Fruit fly (Drosophila melanogaster): ENCODE measurements around the gene ntc.

ntc gene

DNA sequence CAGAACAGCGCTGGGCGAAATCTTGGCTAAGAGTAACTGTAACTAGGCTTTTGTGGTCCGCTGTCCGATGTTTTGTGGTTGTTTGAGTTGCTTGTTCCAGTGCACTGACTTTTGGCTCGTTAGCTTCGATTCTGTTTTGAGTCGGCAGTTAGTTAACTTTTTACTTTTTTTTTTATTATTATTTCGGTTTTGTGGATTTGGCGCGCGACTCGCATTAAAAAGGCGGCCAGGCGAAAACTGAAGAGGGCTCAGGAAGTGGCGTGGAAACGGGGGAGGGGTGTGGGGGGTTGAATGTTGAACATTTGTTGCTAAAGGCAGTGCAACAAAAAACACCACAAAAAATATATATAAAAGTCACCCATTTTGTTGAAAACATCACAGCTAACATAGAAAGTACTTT is 22.8 kb downstream of the ntc start:
- TF ChIP-seq CG12768 (GFP tag; optimal IDR thresholded peaks at IDR 0.05) (no peak), Hr96 (GFP tag; optimal IDR thresholded peaks at IDR 0.05) (no peak), tj (GFP tag; optimal IDR thresholded peaks at IDR 0.05) (no peak), pad (GFP tag; optimal IDR thresholded peaks at IDR 0.05) (no peak), Crg-1 (GFP tag; optimal IDR thresholded peaks at IDR 0.05) (no peak), CG5204 (GFP tag; optimal IDR thresholded peaks at IDR 0.05) (no peak), CG7101 (tag; optimal IDR thresholded peaks at IDR 0.05) (no peak), bab1 (GFP tag; optimal IDR thresholded peaks at IDR 0.05) (no peak), CG33017 (tag; optimal IDR thresholded peaks at IDR 0.05) (no peak), Mnt (GFP tag; optimal IDR thresholded peaks at IDR 0.05) (no peak), cnc (optimal IDR thresholded peaks at IDR 0.05) (no peak), CG11617 (GFP tag; optimal IDR thresholded peaks at IDR 0.05) (no peak), CG7045 (GFP tag; optimal IDR thresholded peaks at IDR 0.05) (no peak), kay (GFP tag; ENCODE audit: borderline replicate concordance) (no peak)

DNA sequence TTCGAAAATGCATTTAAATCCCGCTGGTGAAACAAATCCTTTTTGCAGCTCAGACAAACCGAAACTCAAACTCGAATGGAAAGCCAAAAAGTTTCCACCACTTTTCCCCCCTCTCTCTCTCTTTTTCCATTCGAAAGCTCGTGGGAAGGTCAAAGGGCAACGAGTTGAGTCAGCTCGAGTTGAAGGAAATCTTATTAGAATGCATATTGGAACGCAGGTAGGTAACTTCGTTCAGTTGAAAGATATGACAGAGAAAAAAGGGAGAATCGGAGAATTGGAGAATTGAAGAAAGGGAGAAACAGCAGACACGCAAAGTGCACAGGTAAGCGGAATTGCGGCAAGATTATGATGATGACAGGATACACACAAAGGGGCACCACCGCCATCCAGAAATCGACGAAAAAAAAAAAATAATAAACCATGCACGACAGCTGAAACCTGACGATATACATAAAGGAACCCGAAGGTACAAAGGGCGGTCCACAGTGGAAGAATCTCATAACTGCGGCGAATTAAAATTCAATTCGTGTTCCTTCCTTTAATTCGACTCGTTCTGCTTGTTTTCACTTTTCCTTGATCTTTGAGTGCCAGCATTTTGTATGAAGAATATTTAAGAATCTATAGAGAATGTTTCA is 23.6 kb downstream of the ntc start:
- TF ChIP-seq tj (GFP tag; optimal IDR thresholded peaks at IDR 0.05): peak; percentile 28
- no peak for TF ChIP-seq cic (GFP tag; optimal IDR thresholded peaks at IDR 0.05)
- no peak for TF ChIP-seq CG1620 (GFP tag; optimal IDR thresholded peaks at IDR 0.05)

DNA sequence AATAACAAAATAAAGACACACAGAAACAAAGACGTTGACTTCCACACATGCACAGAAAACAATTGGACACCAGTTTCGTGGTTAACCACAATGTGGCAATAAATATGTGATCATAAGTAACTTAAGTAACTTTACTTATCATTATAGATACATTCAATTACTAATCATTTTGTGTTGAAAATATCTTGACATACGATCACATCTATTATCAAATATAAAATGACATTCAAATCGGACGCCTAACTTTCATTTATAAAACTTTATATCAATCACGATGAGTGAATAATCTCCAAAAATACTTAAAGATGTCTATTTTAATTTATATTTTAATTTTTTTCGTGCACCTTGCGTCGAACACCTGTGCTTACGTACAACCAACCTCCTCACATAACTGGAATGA is 27.8 kb downstream of the ntc start:
- TF ChIP-seq CG14711 (tag; optimal IDR thresholded peaks at IDR 0.05): no peak
- TF ChIP-seq kay (GFP tag; ENCODE audit: borderline replicate concordance): no peak
- no peak for TF ChIP-seq cic (GFP tag; optimal IDR thresholded peaks at IDR 0.05)
- TF ChIP-seq CG5204 (GFP tag; optimal IDR thresholded peaks at IDR 0.05): no peak
- TF ChIP-seq Mnt (GFP tag; optimal IDR thresholded peaks at IDR 0.05): no peak
- TF ChIP-seq tj (GFP tag; optimal IDR thresholded peaks at IDR 0.05): no peak
- no peak for TF ChIP-seq cnc (optimal IDR thresholded peaks at IDR 0.05)
- no peak for TF ChIP-seq CG33017 (tag; optimal IDR thresholded peaks at IDR 0.05)

DNA sequence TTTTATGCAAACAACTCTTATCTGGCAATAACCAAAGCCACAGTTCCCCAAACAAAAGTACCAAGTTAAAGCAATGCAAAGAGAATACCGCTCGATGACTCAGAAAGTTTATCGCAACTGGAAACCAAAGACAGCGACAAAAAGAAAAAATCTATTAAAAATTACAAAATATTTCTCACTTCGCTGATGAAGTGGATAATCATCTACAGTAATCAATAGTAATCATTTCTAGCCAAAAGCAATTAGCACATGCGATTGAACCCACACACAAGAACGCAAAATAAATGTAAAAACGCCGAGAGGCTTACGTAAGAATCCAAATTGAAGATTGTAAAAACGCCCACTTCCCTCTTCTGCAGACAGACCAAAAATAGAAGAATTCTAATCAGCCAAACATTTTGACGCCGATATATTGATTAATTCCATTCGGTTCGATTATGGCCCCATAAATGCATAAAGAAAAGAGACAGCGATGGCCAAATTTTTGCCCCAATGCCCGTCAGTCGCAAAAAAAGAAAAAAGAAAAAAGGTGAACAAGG is 29.6 kb downstream of the ntc start:
- no peak for TF ChIP-seq tj (GFP tag; optimal IDR thresholded peaks at IDR 0.05)
- TF ChIP-seq ovo (GFP tag; optimal IDR thresholded peaks at IDR 0.05): no peak
- no peak for TF ChIP-seq CG7045 (GFP tag; optimal IDR thresholded peaks at IDR 0.05)
- TF ChIP-seq toe (GFP tag; optimal IDR thresholded peaks at IDR 0.05): no peak
- no peak for TF ChIP-seq CG12768 (GFP tag; optimal IDR thresholded peaks at IDR 0.05)
- no peak for TF ChIP-seq bab1 (GFP tag; optimal IDR thresholded peaks at IDR 0.05)
- TF ChIP-seq Mnt (GFP tag; optimal IDR thresholded peaks at IDR 0.05): no peak
- TF ChIP-seq kay (GFP tag; ENCODE audit: borderline replicate concordance): no peak

DNA sequence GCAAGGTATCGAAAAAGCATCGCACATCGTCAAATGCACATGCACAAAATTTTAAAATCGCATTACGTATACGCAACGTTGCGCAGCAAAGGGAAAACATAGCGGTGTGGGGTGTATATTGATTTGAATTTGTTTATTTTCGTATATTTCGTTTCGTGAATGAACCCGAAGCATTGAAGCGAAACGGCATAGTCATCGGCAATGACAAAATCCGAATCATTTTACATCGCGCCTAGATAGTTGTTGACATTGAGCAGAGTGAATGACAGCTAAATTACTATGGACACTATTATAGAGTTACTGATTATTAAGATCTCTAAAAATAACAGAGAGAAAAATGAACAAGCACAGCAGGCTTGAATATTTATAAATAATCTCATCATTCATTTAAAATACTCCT is 32.9 kb downstream of the ntc start:
- no peak for TF ChIP-seq CG11617 (GFP tag; optimal IDR thresholded peaks at IDR 0.05)
- TF ChIP-seq cic (GFP tag; optimal IDR thresholded peaks at IDR 0.05): peak; percentile 26
- peak in 1 of 2 experiments; percentile 56 for TF ChIP-seq cnc (optimal IDR thresholded peaks at IDR 0.05)
- no peak for TF ChIP-seq CG1620 (GFP tag; optimal IDR thresholded peaks at IDR 0.05)
- TF ChIP-seq CG5204 (GFP tag; optimal IDR thresholded peaks at IDR 0.05): no peak
- no peak for TF ChIP-seq Clk (GFP tag; optimal IDR thresholded peaks at IDR 0.05)

DNA sequence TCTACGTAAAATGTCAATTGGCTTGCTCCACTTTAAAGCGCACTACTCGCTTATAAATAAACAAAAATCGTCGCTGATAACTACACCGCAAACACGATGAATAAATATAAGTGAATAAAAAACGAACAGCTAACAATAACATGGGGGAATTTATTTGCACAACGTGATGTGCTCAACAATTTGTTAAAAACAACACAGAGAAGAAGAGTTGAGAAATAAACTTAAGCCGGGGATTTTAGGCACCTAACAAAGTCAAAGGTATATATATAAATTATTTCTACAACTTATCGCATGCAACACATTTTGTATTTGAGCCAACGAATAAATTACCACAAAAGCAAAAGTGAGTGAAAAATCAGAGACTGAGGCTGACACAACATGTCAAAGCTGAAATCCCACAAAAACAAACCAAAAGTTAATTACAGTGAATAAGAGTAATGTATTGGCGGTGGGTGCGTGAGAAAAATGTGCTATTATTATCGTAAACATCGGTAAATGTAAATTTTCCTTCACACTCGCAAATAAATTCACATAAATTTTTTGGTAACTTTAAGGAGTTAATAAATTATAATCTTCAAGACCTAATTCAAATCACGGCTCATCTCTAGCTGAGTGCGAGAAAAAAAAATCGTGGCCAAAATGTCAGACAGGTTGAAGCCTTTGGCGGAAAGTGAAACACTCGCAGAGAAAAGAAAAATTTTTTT is 33.8 kb downstream of the ntc start:
- peak; percentile 18 for TF ChIP-seq pad (GFP tag; optimal IDR thresholded peaks at IDR 0.05)
- no peak for TF ChIP-seq ovo (GFP tag; optimal IDR thresholded peaks at IDR 0.05)
- TF ChIP-seq CG33017 (tag; optimal IDR thresholded peaks at IDR 0.05): no peak
- TF ChIP-seq CG12768 (GFP tag; optimal IDR thresholded peaks at IDR 0.05): peak; percentile 59
- TF ChIP-seq Mnt (GFP tag; optimal IDR thresholded peaks at IDR 0.05): no peak
- TF ChIP-seq CG14711 (tag; optimal IDR thresholded peaks at IDR 0.05): peak; percentile 9
- TF ChIP-seq bab1 (GFP tag; optimal IDR thresholded peaks at IDR 0.05): no peak
- TF ChIP-seq Clk (GFP tag; optimal IDR thresholded peaks at IDR 0.05): no peak
- TF ChIP-seq CG5204 (GFP tag; optimal IDR thresholded peaks at IDR 0.05): no peak
- TF ChIP-seq CG7045 (GFP tag; optimal IDR thresholded peaks at IDR 0.05): peak; percentile 64
- TF ChIP-seq Crg-1 (GFP tag; optimal IDR thresholded peaks at IDR 0.05): no peak
- TF ChIP-seq CG7101 (tag; optimal IDR thresholded peaks at IDR 0.05): no peak
- no peak for TF ChIP-seq tj (GFP tag; optimal IDR thresholded peaks at IDR 0.05)
- peak; percentile 58 for TF ChIP-seq cic (GFP tag; optimal IDR thresholded peaks at IDR 0.05)
- no peak for TF ChIP-seq CG1620 (GFP tag; optimal IDR thresholded peaks at IDR 0.05)
- peak; percentile 42 for TF ChIP-seq Hr96 (GFP tag; optimal IDR thresholded peaks at IDR 0.05)
- TF ChIP-seq toe (GFP tag; optimal IDR thresholded peaks at IDR 0.05): no peak
- TF ChIP-seq kay (GFP tag; ENCODE audit: borderline replicate concordance): peak; percentile 85
- TF ChIP-seq CG11617 (GFP tag; optimal IDR thresholded peaks at IDR 0.05): no peak
- no peak for TF ChIP-seq cnc (optimal IDR thresholded peaks at IDR 0.05)
